Worm (Caenorhabditis elegans) whole organism, L4 larva: Measurements from ENCODE around the gene fipr-16.
A peak's percentile ranks its signal among the peaks of the same experiment; 100 is the strongest.

Experiments
- F26F4.8 ChIP-seq: fragments of 200-800 bp; sonication (Bioruptor generic); conservative IDR thresholded peaks from 2 replicates; pipeline ENCODE4 v1.3.6; 2022; ENCODE audit warnings: missing genetic modification characterization, missing compliant biosample characterization
- aha-1 ChIP-seq: fragments of 150-350 bp; peaks from one replicate; lab custom pipeline; 2014; ENCODE audit warnings: missing biosample characterization, missing genetic modification characterization
- aly-2 ChIP-seq: sonication (generic microtip); optimal IDR thresholded peaks from 2 replicates; lab custom pipeline; 2018; ENCODE audit warnings: missing biosample characterization, missing genetic modification characterization
- arid-1 ChIP-seq: fragments of 200-800 bp; sonication (Bioruptor generic); conservative IDR thresholded peaks from 2 replicates; pipeline ENCODE4 v1.3.6; 2022; ENCODE audit warnings: missing genetic modification reagents, missing genetic modification characterization, missing compliant biosample characterization
- attf-4 ChIP-seq: sonication (generic microtip); optimal IDR thresholded peaks from 3 replicates; lab custom pipeline; 2017; ENCODE audit warnings: missing biosample characterization, missing genetic modification characterization
- ctbp-1 ChIP-seq: fragments of 200-800 bp; sonication (Bioruptor generic); IDR thresholded peaks from 2 replicates; pipeline ENCODE4 v1.3.6; 2022; ENCODE audit warnings: missing genetic modification reagents, missing genetic modification characterization, missing compliant biosample characterization
- daf-16 ChIP-seq, 3 experiments: sonication (generic microtip); optimal IDR thresholded peaks; 2 replicates each; lab custom pipeline; 2016 to 2017; ENCODE audit warnings: missing genetic modification characterization in 3 of 3, missing genetic modification reagents in 3 of 3, mild to moderate bottlenecking in 2 of 3, missing compliant biosample characterization in 2 of 3, missing biosample characterization in 1 of 3, moderate library complexity in 1 of 3
- daf-19 ChIP-seq: fragments of 200-800 bp; sonication (Bioruptor generic); conservative IDR thresholded peaks from 2 replicates; pipeline ENCODE4 v1.3.6; 2022; ENCODE audit warnings: missing genetic modification characterization, missing compliant biosample characterization
- daf-8 ChIP-seq: fragments of 200-800 bp; sonication (Bioruptor generic); IDR thresholded peaks from 2 replicates; pipeline ENCODE4 v1.3.6; 2022; ENCODE audit warnings: missing genetic modification characterization, missing compliant biosample characterization
- dmd-6 ChIP-seq: fragments of 200-800 bp; sonication (Bioruptor generic); IDR thresholded peaks from 2 replicates; pipeline ENCODE4 v1.3.6; 2022; ENCODE audit warnings: missing genetic modification reagents, missing genetic modification characterization, missing compliant biosample characterization
- dpl-1 ChIP-seq: fragments of 150-350 bp; optimal IDR thresholded peaks from 2 replicates; lab custom pipeline; 2014; ENCODE audit warnings: missing biosample characterization, missing genetic modification reagents, missing genetic modification characterization
- duxl-1 ChIP-seq: sonication (generic microtip); optimal IDR thresholded peaks from 2 replicates; lab custom pipeline; 2016; ENCODE audit warnings: mild to moderate bottlenecking, missing genetic modification characterization, moderate library complexity, missing compliant biosample characterization; ENCODE audit not compliant: poor library complexity
- fkh-10 ChIP-seq: fragments of 150-350 bp; optimal IDR thresholded peaks from 2 replicates; lab custom pipeline; 2014; ENCODE audit warnings: missing biosample characterization, missing genetic modification reagents, missing genetic modification characterization
- hlh-11 ChIP-seq: fragments of 200-800 bp; sonication (Bioruptor generic); optimal IDR thresholded peaks from 2 replicates; lab custom pipeline; 2018; ENCODE audit warnings: mild to moderate bottlenecking, missing genetic modification characterization, missing compliant biosample characterization
- hlh-30 ChIP-seq: sonication (generic microtip); optimal IDR thresholded peaks from 2 replicates; lab custom pipeline; 2017; ENCODE audit warnings: antibody characterized with exemption, mild to moderate bottlenecking, missing genetic modification characterization, missing compliant biosample characterization; ENCODE audit not compliant: insufficient read depth
- lin-13 ChIP-seq: fragments of 150-350 bp; optimal IDR thresholded peaks from 2 replicates; lab custom pipeline; 2014; ENCODE audit warnings: missing biosample characterization, missing genetic modification reagents, missing genetic modification characterization
- lin-15B ChIP-seq: fragments of 150-350 bp; sonication (generic microtip); optimal IDR thresholded peaks from 3 replicates; lab custom pipeline; 2014; ENCODE audit warnings: missing biosample characterization, missing genetic modification characterization
- lin-29 ChIP-seq: fragments of 200-800 bp; sonication (Bioruptor generic); IDR thresholded peaks from 2 replicates; pipeline ENCODE4 v1.3.6; 2022; ENCODE audit warnings: missing genetic modification reagents, missing genetic modification characterization, missing compliant biosample characterization
- lin-39 ChIP-seq: fragments of 150-350 bp; optimal IDR thresholded peaks from 2 replicates; lab custom pipeline; 2014; ENCODE audit warnings: missing biosample characterization, missing genetic modification reagents, missing genetic modification characterization
- lir-3 ChIP-seq: sonication (generic microtip); optimal IDR thresholded peaks from 2 replicates; lab custom pipeline; 2016; ENCODE audit warnings: mild to moderate bottlenecking, missing genetic modification characterization, missing compliant biosample characterization
- madf-5 ChIP-seq, 2 experiments: fragments of 200-800 bp; sonication (Bioruptor generic); IDR thresholded peaks; 2 replicates each; pipeline ENCODE4 v1.3.6; 2022; ENCODE audit warnings: missing compliant biosample characterization in 2 of 2, missing genetic modification characterization in 2 of 2
- madf-9 ChIP-seq: fragments of 200-800 bp; sonication (Bioruptor generic); conservative IDR thresholded peaks from 2 replicates; pipeline ENCODE4 v1.3.6; 2022; ENCODE audit warnings: missing genetic modification reagents, missing genetic modification characterization, missing compliant biosample characterization
- mdl-1 ChIP-seq, 2 experiments: fragments of 150-350 bp in 1 of 2; sonication (generic microtip) in 1 of 2; optimal IDR thresholded peaks; 2 replicates each; lab custom pipeline; 2014 to 2017; ENCODE audit warnings: missing biosample characterization in 2 of 2, missing genetic modification characterization in 2 of 2
- mes-2 ChIP-seq: sonication (generic microtip); optimal IDR thresholded peaks from 2 replicates; lab custom pipeline; 2016; ENCODE audit warnings: missing genotype, mild to moderate bottlenecking, missing genetic modification characterization, missing compliant biosample characterization; ENCODE audit not compliant: poor library complexity, severe bottlenecking
- mxl-3 ChIP-seq: fragments of 200-800 bp; sonication (Bioruptor generic); optimal IDR thresholded peaks from 2 replicates; lab custom pipeline; 2018; ENCODE audit warnings: mild to moderate bottlenecking, missing genetic modification characterization, missing compliant biosample characterization
- nhr-111 ChIP-seq: fragments of 200-800 bp; sonication (Bioruptor generic); optimal IDR thresholded peaks from 2 replicates; lab custom pipeline; 2018; ENCODE audit warnings: mild to moderate bottlenecking, missing genetic modification characterization, missing compliant biosample characterization
- nhr-28 ChIP-seq: fragments of 150-350 bp; optimal IDR thresholded peaks from 2 replicates; lab custom pipeline; 2014; ENCODE audit warnings: missing biosample characterization, missing genetic modification characterization
- nhr-42 ChIP-seq: fragments of 200-800 bp; sonication (Bioruptor generic); IDR thresholded peaks from 2 replicates; pipeline ENCODE4 v1.3.6; 2022; ENCODE audit warnings: missing genetic modification characterization, missing compliant biosample characterization
- nhr-48 ChIP-seq: sonication (generic microtip); optimal IDR thresholded peaks from 2 replicates; lab custom pipeline; 2016; ENCODE audit warnings: mild to moderate bottlenecking, missing genetic modification characterization, missing compliant biosample characterization
- pqm-1 ChIP-seq: sonication (generic microtip); optimal IDR thresholded peaks from 2 replicates; lab custom pipeline; 2017; ENCODE audit warnings: missing biosample characterization, missing genetic modification characterization
- saeg-2 ChIP-seq: fragments of 200-800 bp; sonication (Bioruptor generic); IDR thresholded peaks from 2 replicates; pipeline ENCODE4 v1.3.6; 2022; ENCODE audit warnings: missing genetic modification reagents, missing genetic modification characterization, missing compliant biosample characterization
- snpc-1.2 ChIP-seq: fragments of 200-800 bp; sonication (Bioruptor generic); IDR thresholded peaks from 2 replicates; pipeline ENCODE4 v1.3.6; 2022; ENCODE audit warnings: missing genetic modification reagents, missing genetic modification characterization, missing compliant biosample characterization
- snpc-4 ChIP-seq: fragments of 150-350 bp; optimal IDR thresholded peaks from 2 replicates; lab custom pipeline; 2014; ENCODE audit warnings: missing biosample characterization, missing genetic modification characterization
- spr-3 ChIP-seq: fragments of 200-800 bp; sonication (Bioruptor generic); optimal IDR thresholded peaks from 2 replicates; lab custom pipeline; 2018; ENCODE audit warnings: mild to moderate bottlenecking, missing genetic modification characterization, missing compliant biosample characterization
- unc-39 ChIP-seq: sonication (generic microtip); optimal IDR thresholded peaks from 2 replicates; lab custom pipeline; 2017; ENCODE audit warnings: missing biosample characterization, missing genetic modification characterization
- unc-62 ChIP-seq, 3 experiments: fragments of 150-350 bp in 1 of 3; sonication (generic microtip); optimal IDR thresholded peaks in 2 of 3; peaks in 1 of 3; 1 replicate in 1 of 3; 2 replicates in 2 of 3; lab custom pipeline; 2014 to 2017; ENCODE audit warnings: missing biosample characterization in 3 of 3, missing genetic modification characterization in 3 of 3, missing genetic modification reagents in 3 of 3, missing genotype in 1 of 3
- zip-11 ChIP-seq: fragments of 200-800 bp; sonication (Bioruptor generic); IDR thresholded peaks from 2 replicates; pipeline ENCODE4 v1.3.6; 2022; ENCODE audit warnings: missing genetic modification characterization, missing compliant biosample characterization

The fipr-16 gene

DNA sequence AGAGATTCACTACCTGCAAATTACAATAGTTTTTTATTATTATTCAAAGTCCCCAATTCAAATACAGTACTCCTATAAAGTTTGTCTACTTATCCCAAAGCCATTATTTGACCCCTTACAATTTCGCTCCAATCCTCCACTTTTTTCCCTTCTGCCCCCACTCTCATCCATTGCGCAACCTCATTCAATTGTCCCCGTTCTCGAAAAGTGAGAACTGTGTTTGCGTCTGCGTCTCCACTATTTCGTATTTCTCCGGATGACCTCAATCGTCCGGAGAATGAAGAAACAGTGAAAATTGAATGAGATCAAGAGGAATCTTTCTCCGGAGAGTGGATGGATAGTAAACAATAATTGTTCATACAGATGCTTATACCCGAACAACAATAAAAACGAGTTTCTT, 5.9 kb upstream of the fipr-16 start:
- TF ChIP-seq unc-39 (tag; lab: Kevin White, UChicago) (no peak), aha-1 (peak; percentile 38)

- TF ChIP-seq madf-5 (GFP tag; IDR thresholded peaks at IDR 0.05; lab: Robert Waterston, UW) (no peak), pqm-1 (tag; lab: Kevin White, UChicago) (peak; percentile 96), hlh-11 (tag; lab: Kevin White, UChicago) (peak; percentile 52), nhr-28 (tag; lab: Kevin White, UChicago) (peak; percentile 90), daf-16 (GFP tag; optimal IDR thresholded peaks at IDR 0.05; lab: Kevin White, UChicago) (no peak), daf-16 (tag; optimal IDR thresholded peaks at IDR 0.05; lab: Kevin White, UChicago) (peak; percentile 35), dmd-6 (GFP tag; lab: Robert Waterston, UW) (peak; percentile 59; the same call in 1 of the 2 replicates), hlh-30 (tag; lab: Kevin White, UChicago) (no peak), aha-1 (peak; percentile 89), saeg-2 (GFP tag; lab: Robert Waterston, UW) (no peak)
Measured at ce11 chrIII:8594088-8594487, 3.3 kb upstream of the fipr-16 start.

DNA sequence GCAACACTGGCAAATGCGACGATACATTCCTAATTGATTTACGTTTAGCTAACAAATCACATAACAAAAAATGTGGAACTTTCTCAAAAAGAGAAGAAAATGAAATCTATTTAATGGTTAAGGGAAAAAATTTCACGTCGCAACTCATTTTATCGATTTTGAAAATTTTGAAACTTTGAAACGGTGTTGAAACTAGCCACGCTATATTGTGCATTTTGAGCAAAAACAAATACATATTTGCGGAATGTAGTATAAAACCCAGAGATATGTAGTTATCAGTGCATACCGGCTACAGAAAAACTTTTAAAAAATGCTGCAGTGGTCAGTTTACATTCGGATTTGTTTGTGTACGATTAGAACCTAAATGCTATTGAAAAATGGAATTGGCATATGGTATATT, 2.8 kb upstream of the fipr-16 start, which contains the start of gene C06E1.7:
TSS of gene C06E1.7 (minus strand) at position 101 of the 400 bp plus-strand sequence.
- TF ChIP-seq lin-13 (GFP tag; lab: Kevin White, UChicago) (no peak), mdl-1 (tag; optimal IDR thresholded peaks at IDR 0.05; lab: Kevin White, UChicago) (no peak), mes-2 (tag; lab: Kevin White, UChicago) (no peak), duxl-1 (tag; lab: Kevin White, UChicago) (no peak), arid-1 (GFP tag; lab: Robert Waterston, UW) (no peak)

DNA sequence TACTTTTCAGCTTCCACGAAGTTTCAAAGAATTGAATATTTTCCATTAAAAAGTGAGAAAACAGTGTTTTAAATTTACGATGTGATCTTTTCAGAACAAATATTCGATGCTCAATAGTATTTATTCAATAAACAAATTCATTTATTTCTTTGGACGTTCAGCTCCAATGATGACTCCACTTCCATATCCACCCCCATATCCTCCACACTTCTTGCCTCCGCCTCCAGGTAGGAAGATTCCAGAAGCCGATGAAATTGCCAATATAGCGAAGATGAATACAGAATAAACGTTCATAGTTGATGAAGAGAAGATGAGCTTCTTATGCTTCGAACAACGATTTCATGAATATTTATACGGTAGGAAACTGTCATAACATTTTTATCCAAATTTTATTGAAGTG, 1.6 kb downstream of the fipr-16 start, which contains the start of gene fip-3:
TSS of gene fip-3 (minus strand) at position 294 of the 400 bp plus-strand sequence.
- TF ChIP-seq zip-11 (GFP tag; lab: Robert Waterston, UW) (no peak), pqm-1 (tag; lab: Kevin White, UChicago) (no peak), nhr-111 (GFP tag; lab: Kevin White, UChicago) (no peak), unc-62 (GFP tag; optimal IDR thresholded peaks at IDR 0.05 in 1 of 2; lab: Kevin White, UChicago) (peak in 1 of 2 experiments; percentile 94), unc-62 (tag; optimal IDR thresholded peaks at IDR 0.05; lab: Kevin White, UChicago) (no peak)

DNA sequence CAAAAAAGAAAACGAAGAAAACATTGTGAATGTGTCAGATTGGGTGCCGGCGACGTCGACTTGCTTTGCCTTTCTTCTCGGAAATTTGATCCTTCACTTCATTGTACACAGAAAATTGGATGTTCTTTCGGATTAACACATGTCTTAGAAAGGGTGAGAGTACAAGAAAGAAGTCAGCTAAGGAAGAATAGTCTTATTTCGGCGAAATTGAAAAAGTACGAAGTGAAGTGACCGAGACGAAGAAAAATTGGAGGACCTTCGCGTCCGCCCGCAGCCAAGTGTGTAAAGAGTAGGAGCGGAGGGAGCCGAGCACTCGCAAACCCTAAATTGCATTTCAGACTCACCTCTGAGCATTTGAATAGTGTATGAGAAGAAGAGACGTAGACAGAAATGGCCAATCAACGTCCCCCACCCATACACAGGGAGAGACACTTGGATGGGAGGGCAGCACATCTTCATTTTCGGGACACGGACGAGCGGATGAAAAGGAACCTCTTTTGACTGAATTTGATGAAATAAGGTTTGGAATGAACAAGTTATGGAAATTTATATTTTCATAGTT, 2.1 kb downstream of the fipr-16 start, which contains the start of gene glr-1:
TSS of gene glr-1 (minus strand) at position 51 of the 562 bp plus-strand sequence.
- TF ChIP-seq nhr-111 (GFP tag; lab: Kevin White, UChicago) (no peak), fkh-10 (GFP tag; lab: Kevin White, UChicago) (peak; percentile 92), lin-29 (GFP tag; lab: Robert Waterston, UW) (no peak), snpc-4 (no peak), daf-19 (GFP tag; lab: Robert Waterston, UW) (no peak), nhr-42 (GFP tag; lab: Robert Waterston, UW) (no peak), lin-15B (no peak), dpl-1 (GFP tag; lab: Kevin White, UChicago) (no peak), snpc-1.2 (no peak), saeg-2 (GFP tag; lab: Robert Waterston, UW) (no peak), mes-2 (tag; lab: Kevin White, UChicago) (no peak), aha-1 (peak; percentile 91), daf-8 (GFP tag; lab: Robert Waterston, UW) (no peak), attf-4 (tag; lab: Kevin White, UChicago) (no peak), aly-2 (tag; lab: Kevin White, UChicago) (no peak), ctbp-1 (GFP tag; lab: Robert Waterston, UW) (0 out of 2 replicates have a peak, but pooled peaks have one; percentile 25), mdl-1 (tag; optimal IDR thresholded peaks at IDR 0.05; lab: Kevin White, UChicago) (no peak), lin-39 (no peak), spr-3 (GFP tag; lab: Kevin White, UChicago) (no peak), madf-9 (GFP tag; lab: Robert Waterston, UW) (no peak), F26F4.8 (GFP tag; lab: Robert Waterston, UW) (no peak), lir-3 (no peak), nhr-48 (tag; lab: Kevin White, UChicago) (no peak), mxl-3 (no peak)
- TF ChIP-seq, all 104 proteins: peak for 3
